Comparison of ENCODE assay signal across 3 worm cellular contexts in the genomic region with DNA sequence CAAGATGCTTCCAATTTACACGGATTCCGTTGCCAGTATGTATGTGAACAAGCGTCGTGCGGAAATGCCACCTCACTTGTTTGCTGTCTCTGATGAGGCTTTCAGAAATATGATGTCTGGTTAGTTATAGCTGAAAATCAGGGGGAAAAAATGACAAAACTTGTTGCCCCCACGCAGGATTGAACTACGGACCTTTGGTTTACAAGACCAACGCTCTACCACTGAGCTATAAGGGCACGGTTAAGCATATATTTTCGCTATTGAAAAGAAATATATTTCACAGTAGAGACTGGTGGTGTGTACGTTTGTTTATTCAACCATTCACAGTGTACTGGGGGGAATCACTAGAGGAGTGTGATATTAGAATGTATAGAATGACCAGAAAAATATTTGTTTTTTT.
A peak's percentile ranks its signal among the peaks of the same experiment; 100 is the strongest.
TF ChIP-seq lines count a peak whose summit lies in the region.

No protein-coding gene starts in this region.

TF ChIP-seq in whole organism, L2 larva, 48 proteins besides CTCF, POLR2A, EP300 and RAD21:
- TF ChIP-seq zag-1 (tag; optimal IDR thresholded peaks at IDR 0.05; lab: Kevin White, UChicago) = no peak
- TF ChIP-seq fos-1 (tag; optimal IDR thresholded peaks at IDR 0.05; lab: Kevin White, UChicago) = peak; percentile 24

TF ChIP-seq in whole organism, L4 larva, 104 proteins besides CTCF, POLR2A, EP300 and RAD21 (continues in another document):
- no peak for TF ChIP-seq Y105C5A.15 (GFP tag; IDR thresholded peaks at IDR 0.05; lab: Robert Waterston, UW)
- no peak for TF ChIP-seq ceh-20 (GFP tag; IDR thresholded peaks at IDR 0.05; lab: Robert Waterston, UW)
- peak; percentile 41; the same call in 1 of the 2 replicates for TF ChIP-seq ceh-44 (GFP tag; IDR thresholded peaks at IDR 0.05; lab: Robert Waterston, UW)
- TF ChIP-seq nhr-102 (tag; optimal IDR thresholded peaks at IDR 0.05; lab: Kevin White, UChicago) = no peak
- TF ChIP-seq ceh-28 (tag; optimal IDR thresholded peaks at IDR 0.05; lab: Kevin White, UChicago) = no peak
- no peak for TF ChIP-seq lir-3 (tag; optimal IDR thresholded peaks at IDR 0.05; lab: Kevin White, UChicago)
- no peak for TF ChIP-seq hif-1 (tag; optimal IDR thresholded peaks at IDR 0.05; lab: Kevin White, UChicago)
- no peak for TF ChIP-seq madf-5 (GFP tag; IDR thresholded peaks at IDR 0.05; lab: Robert Waterston, UW)
- peak; percentile 9 for TF ChIP-seq spr-1 (tag; optimal IDR thresholded peaks at IDR 0.05; lab: Kevin White, UChicago)
- TF ChIP-seq nhr-48 (tag; optimal IDR thresholded peaks at IDR 0.05; lab: Kevin White, UChicago) = peak; percentile 7
- TF ChIP-seq lin-38 (GFP tag; IDR thresholded peaks at IDR 0.05; lab: Robert Waterston, UW) = no peak
- peak; percentile 40 for TF ChIP-seq mes-2 (tag; optimal IDR thresholded peaks at IDR 0.05; lab: Kevin White, UChicago; ENCODE audit: poor library complexity, severe bottlenecking)
- no peak for TF ChIP-seq nhr-111 (GFP tag; optimal IDR thresholded peaks at IDR 0.05; lab: Kevin White, UChicago)
- no peak for TF ChIP-seq T20F7.1 (GFP tag; optimal IDR thresholded peaks at IDR 0.05; lab: Kevin White, UChicago)
- TF ChIP-seq nhr-41 (GFP tag; IDR thresholded peaks at IDR 0.05; lab: Robert Waterston, UW) = no peak
- TF ChIP-seq madf-9 (GFP tag; conservative IDR thresholded peaks at IDR 0.05; lab: Robert Waterston, UW) = no peak; the same call in 1 of the 2 replicates
- peak; percentile 59; the same call in 1 of the 2 replicates for TF ChIP-seq F44E2.7 (GFP tag; IDR thresholded peaks at IDR 0.05; lab: Robert Waterston, UW)
- no peak for TF ChIP-seq unc-62 (GFP tag; optimal IDR thresholded peaks at IDR 0.05 in 1 of 2; lab: Kevin White, UChicago)
- no peak for TF ChIP-seq unc-62 (tag; optimal IDR thresholded peaks at IDR 0.05; lab: Kevin White, UChicago)
- TF ChIP-seq zfp-3 (GFP tag; conservative IDR thresholded peaks at IDR 0.05; lab: Robert Waterston, UW) = no peak
- TF ChIP-seq egl-27 (tag; optimal IDR thresholded peaks at IDR 0.05; lab: Kevin White, UChicago) = no peak
- TF ChIP-seq dmd-8 (GFP tag; IDR thresholded peaks at IDR 0.05; lab: Robert Waterston, UW) = peak; percentile 82
- 0 out of 2 replicates have a peak, but pooled peaks have one; percentile 30 for TF ChIP-seq T26A8.4 (GFP tag; IDR thresholded peaks at IDR 0.05; lab: Robert Waterston, UW)
- TF ChIP-seq pha-4 (GFP tag; IDR thresholded peaks at IDR 0.05; lab: Robert Waterston, UW) = 0 out of 2 replicates have a peak, but pooled peaks have one; percentile 31
- no peak for TF ChIP-seq pha-4 (tag; optimal IDR thresholded peaks at IDR 0.05; lab: Kevin White, UChicago)
- TF ChIP-seq dmd-9 (GFP tag; IDR thresholded peaks at IDR 0.05; lab: Robert Waterston, UW) = no peak
- TF ChIP-seq tag-97 (GFP tag; IDR thresholded peaks at IDR 0.05; lab: Robert Waterston, UW) = no peak
- TF ChIP-seq nhr-76 (tag; optimal IDR thresholded peaks at IDR 0.05; lab: Kevin White, UChicago) = no peak
- TF ChIP-seq daf-16 (GFP tag; optimal IDR thresholded peaks at IDR 0.05; lab: Kevin White, UChicago) = peak in 1 of 2 experiments; percentile 42
- no peak for TF ChIP-seq daf-16 (tag; optimal IDR thresholded peaks at IDR 0.05; lab: Kevin White, UChicago)
- no peak for TF ChIP-seq dmd-6 (GFP tag; IDR thresholded peaks at IDR 0.05; lab: Robert Waterston, UW)
- TF ChIP-seq dpl-1 (GFP tag; optimal IDR thresholded peaks at IDR 0.05; lab: Kevin White, UChicago) = no peak
- TF ChIP-seq ceh-82 (tag; optimal IDR thresholded peaks at IDR 0.05; lab: Kevin White, UChicago) = no peak
- no peak for TF ChIP-seq nhr-77 (tag; optimal IDR thresholded peaks at IDR 0.05; lab: Kevin White, UChicago)
- no peak for TF ChIP-seq ztf-7 (tag; optimal IDR thresholded peaks at IDR 0.05; lab: Kevin White, UChicago)
- peak; percentile 62; the same call in 1 of the 2 replicates for TF ChIP-seq vab-7 (GFP tag; IDR thresholded peaks at IDR 0.05; lab: Robert Waterston, UW)
- no peak for TF ChIP-seq php-3 (GFP tag; IDR thresholded peaks at IDR 0.05; lab: Robert Waterston, UW)
- TF ChIP-seq mxl-3 (GFP tag; optimal IDR thresholded peaks at IDR 0.05; lab: Kevin White, UChicago) = no peak
- TF ChIP-seq sdz-12 (GFP tag; optimal IDR thresholded peaks at IDR 0.05; lab: Kevin White, UChicago) = no peak
- peak; percentile 3 for TF ChIP-seq zip-2 (tag; optimal IDR thresholded peaks at IDR 0.05; lab: Kevin White, UChicago)
- TF ChIP-seq ZK337.2 (GFP tag; IDR thresholded peaks at IDR 0.05; lab: Robert Waterston, UW) = no peak
- no peak for TF ChIP-seq ctbp-1 (GFP tag; IDR thresholded peaks at IDR 0.05; lab: Robert Waterston, UW)
- no peak for TF ChIP-seq rbr-2 (tag; optimal IDR thresholded peaks at IDR 0.05; lab: Kevin White, UChicago)

TF ChIP-seq in whole organism, young adult, 124 proteins besides CTCF, POLR2A, EP300 and RAD21 (continues in another document):
- TF ChIP-seq F37B4.10 (GFP tag; IDR thresholded peaks at IDR 0.05; lab: Robert Waterston, UW) (no peak), F49E8.2 (tag; optimal IDR thresholded peaks at IDR 0.05; lab: Kevin White, UChicago; ENCODE audit: insufficient read depth) (peak; percentile 40), rec-8 (tag; optimal IDR thresholded peaks at IDR 0.05; lab: Kevin White, UChicago) (peak; percentile 31 to 43), nhr-80 (tag; optimal IDR thresholded peaks at IDR 0.05; lab: Kevin White, UChicago) (peak; percentile 17), ceh-40 (GFP tag; IDR thresholded peaks at IDR 0.05; lab: Robert Waterston, UW) (no peak), nfya-2 (GFP tag; IDR thresholded peaks at IDR 0.05; lab: Robert Waterston, UW) (no peak), Y67H2A.10 (GFP tag; conservative IDR thresholded peaks at IDR 0.05; lab: Robert Waterston, UW) (no peak), ztf-26 (tag; optimal IDR thresholded peaks at IDR 0.05; lab: Kevin White, UChicago) (no peak), bed-1 (GFP tag; IDR thresholded peaks at IDR 0.05; lab: Robert Waterston, UW) (no peak), dox-1 (GFP tag; IDR thresholded peaks at IDR 0.05; lab: Robert Waterston, UW) (peak; percentile 64), K11D2.4 (GFP tag; IDR thresholded peaks at IDR 0.05; lab: Robert Waterston, UW) (no peak), somi-1 (GFP tag; optimal IDR thresholded peaks at IDR 0.05; lab: Kevin White, UChicago) (no peak), ceh-91 (GFP tag; IDR thresholded peaks at IDR 0.05; lab: Robert Waterston, UW) (no peak), lin-35 (GFP tag; optimal IDR thresholded peaks at IDR 0.05; lab: Kevin White, UChicago) (no peak), lin-54 (GFP tag; optimal IDR thresholded peaks at IDR 0.05; lab: Kevin White, UChicago) (peak; percentile 22), aptf-3 (GFP tag; IDR thresholded peaks at IDR 0.05; lab: Robert Waterston, UW) (no peak), atf-7 (tag; optimal IDR thresholded peaks at IDR 0.05; lab: Kevin White, UChicago) (no peak), F52B5.7 (tag; optimal IDR thresholded peaks at IDR 0.05; lab: Kevin White, UChicago) (peak; percentile 10), egl-44 (GFP tag; IDR thresholded peaks at IDR 0.05; lab: Robert Waterston, UW) (0 out of 2 replicates have a peak, but pooled peaks have one; percentile 50), F23B12.7 (tag; optimal IDR thresholded peaks at IDR 0.05; lab: Kevin White, UChicago; ENCODE audit: insufficient read depth) (peak; percentile 22), lsl-1 (GFP tag; optimal IDR thresholded peaks at IDR 0.05; lab: Kevin White, UChicago) (peak; percentile 11), B0035.1 (tag; optimal IDR thresholded peaks at IDR 0.05; lab: Kevin White, UChicago) (no peak), F39B2.1 (GFP tag; IDR thresholded peaks at IDR 0.05; lab: Robert Waterston, UW) (no peak), hsf-1 (GFP tag; IDR thresholded peaks at IDR 0.05; lab: Robert Waterston, UW) (no peak), pbrm-1 (GFP tag; IDR thresholded peaks at IDR 0.05; lab: Robert Waterston, UW) (no peak), ceh-58 (GFP tag; IDR thresholded peaks at IDR 0.05; lab: Robert Waterston, UW) (no peak), zim-3 (tag; optimal IDR thresholded peaks at IDR 0.05; lab: Kevin White, UChicago) (peak; percentile 78), attf-6 (GFP tag; IDR thresholded peaks at IDR 0.05; lab: Robert Waterston, UW) (no peak), ztf-18 (tag; optimal IDR thresholded peaks at IDR 0.05; lab: Kevin White, UChicago) (peak; percentile 51), Y53F4B.3 (GFP tag; IDR thresholded peaks at IDR 0.05; lab: Robert Waterston, UW) (no peak), F57C9.4 (tag; optimal IDR thresholded peaks at IDR 0.05; lab: Kevin White, UChicago) (no peak), C17E4.6 (GFP tag; IDR thresholded peaks at IDR 0.05; lab: Robert Waterston, UW) (no peak), die-1 (tag; optimal IDR thresholded peaks at IDR 0.05; lab: Kevin White, UChicago) (peak; percentile 75), attf-5 (GFP tag; optimal IDR thresholded peaks at IDR 0.05; lab: Kevin White, UChicago) (peak; percentile 40), akir-1 (GFP tag; optimal IDR thresholded peaks at IDR 0.05; lab: Kevin White, UChicago) (no peak), hmg-1.2 (GFP tag; IDR thresholded peaks at IDR 0.05; lab: Robert Waterston, UW) (peak; percentile 42; the same call in 1 of the 2 replicates), Y79H2A.3 (GFP tag; conservative IDR thresholded peaks at IDR 0.05; lab: Robert Waterston, UW) (no peak), pha-4 (tag; optimal IDR thresholded peaks at IDR 0.05; lab: Kevin White, UChicago) (no peak), chd-7 (tag; optimal IDR thresholded peaks at IDR 0.05; lab: Kevin White, UChicago) (no peak), tbp1 (GFP tag; optimal IDR thresholded peaks at IDR 0.05; lab: Kevin White, UChicago) (peak; percentile 85), madf-10 (tag; optimal IDR thresholded peaks at IDR 0.05; lab: Kevin White, UChicago) (peak; percentile 9), attf-3 (GFP tag; conservative IDR thresholded peaks at IDR 0.05; lab: Robert Waterston, UW) (no peak), fkh-3 (tag; optimal IDR thresholded peaks at IDR 0.05; lab: Kevin White, UChicago) (peak; percentile 60), lir-1 (GFP tag; conservative IDR thresholded peaks at IDR 0.05; lab: Robert Waterston, UW) (no peak), snpc-3.4 (tag; optimal IDR thresholded peaks at IDR 0.05; lab: Kevin White, UChicago) (peak; percentile 47), lin-26 (GFP tag; IDR thresholded peaks at IDR 0.05; lab: Robert Waterston, UW) (peak; percentile 72; the same call in 1 of the 2 replicates), K12H6.12 (tag; optimal IDR thresholded peaks at IDR 0.05; lab: Kevin White, UChicago) (no peak), snpc-1.1 (tag; optimal IDR thresholded peaks at IDR 0.05; lab: Kevin White, UChicago; ENCODE audit: insufficient read depth) (no peak), rpc-1 (optimal IDR thresholded peaks at IDR 0.05; lab: Kevin White, UChicago) (peak; percentile 72), rpc-1 (tag; optimal IDR thresholded peaks at IDR 0.05; lab: Kevin White, UChicago) (peak; percentile 89)
